Worm (Caenorhabditis elegans) whole organism, mixed stage, embryonic: Measurements from ENCODE around the gene sra-30.

Source experiments
- bed-3 ChIP-seq: fragments of 200-800 bp; sonication (Bioruptor generic); optimal IDR thresholded peaks from 3 replicates; lab custom pipeline; 2018; ENCODE audit warnings: mild to moderate bottlenecking, missing genetic modification characterization, moderate library complexity, missing compliant biosample characterization
- ceh-39 ChIP-seq: fragments of 150-350 bp; optimal IDR thresholded peaks from 2 replicates; lab custom pipeline; 2014; ENCODE audit warnings: missing biosample characterization, missing genetic modification characterization
- ceh-43 ChIP-seq: fragments of 200-800 bp; sonication (Bioruptor generic); optimal IDR thresholded peaks from 2 replicates; lab custom pipeline; 2018; ENCODE audit warnings: mild to moderate bottlenecking, missing genetic modification characterization, moderate library complexity, missing compliant biosample characterization
- ceh-83 ChIP-seq: fragments of 200-800 bp; sonication (Bioruptor generic); optimal IDR thresholded peaks from 2 replicates; lab custom pipeline; 2018; ENCODE audit warnings: mild to moderate bottlenecking, missing genetic modification characterization, missing compliant biosample characterization
- ces-1 ChIP-seq: fragments of 150-350 bp; optimal IDR thresholded peaks from 2 replicates; lab custom pipeline; 2014; ENCODE audit warnings: missing biosample characterization, missing genetic modification reagents, missing genetic modification characterization
- drap-1 ChIP-seq: fragments of 200-800 bp; sonication (Bioruptor generic); optimal IDR thresholded peaks from 3 replicates; lab custom pipeline; 2018; ENCODE audit warnings: mild to moderate bottlenecking, missing genetic modification characterization, missing compliant biosample characterization
- elt-1 ChIP-seq: sonication (generic microtip); optimal IDR thresholded peaks from 2 replicates; lab custom pipeline; 2017; ENCODE audit warnings: missing genetic modification characterization, mild to moderate bottlenecking, missing compliant biosample characterization, antibody characterized with exemption, moderate library complexity, borderline replicate concordance; ENCODE audit not compliant: insufficient read depth
- elt-3 ChIP-seq: fragments of 150-350 bp; optimal IDR thresholded peaks from 2 replicates; lab custom pipeline; 2014; ENCODE audit warnings: missing biosample characterization, missing genetic modification characterization
- flh-1 ChIP-seq: fragments of 200-800 bp; sonication (Bioruptor generic); optimal IDR thresholded peaks from 2 replicates; lab custom pipeline; 2018; ENCODE audit warnings: mild to moderate bottlenecking, missing genetic modification characterization, moderate library complexity, missing compliant biosample characterization
- hlh-1 ChIP-seq: fragments of 150-350 bp; optimal IDR thresholded peaks from 2 replicates; lab custom pipeline; 2014; ENCODE audit warnings: missing biosample characterization, missing genetic modification reagents, missing genetic modification characterization
- lin-13 ChIP-seq: fragments of 150-350 bp; optimal IDR thresholded peaks from 2 replicates; lab custom pipeline; 2014; ENCODE audit warnings: missing biosample characterization, missing genetic modification characterization
- lin-32 ChIP-seq: fragments of 200-800 bp; sonication (Bioruptor generic); optimal IDR thresholded peaks from 2 replicates; lab custom pipeline; 2018; ENCODE audit warnings: mild to moderate bottlenecking, missing genetic modification characterization, missing compliant biosample characterization
- mep-1 ChIP-seq: fragments of 150-350 bp; optimal IDR thresholded peaks from 2 replicates; lab custom pipeline; 2017; ENCODE audit warnings: missing biosample characterization, missing genetic modification reagents, missing genetic modification characterization, inconsistent platforms
- mls-2 ChIP-seq: sonication (generic microtip); optimal IDR thresholded peaks from 2 replicates; lab custom pipeline; 2016; ENCODE audit warnings: mild to moderate bottlenecking, missing genetic modification characterization, moderate library complexity, missing compliant biosample characterization
- nhr-12 ChIP-seq: fragments of 150-350 bp; optimal IDR thresholded peaks from 2 replicates; lab custom pipeline; 2014; ENCODE audit warnings: missing biosample characterization, missing genetic modification characterization
- nhr-237 ChIP-seq: fragments of 150-350 bp; optimal IDR thresholded peaks from 2 replicates; lab custom pipeline; 2014; ENCODE audit warnings: missing biosample characterization, missing genetic modification characterization
- nhr-76 ChIP-seq: sonication (generic microtip); optimal IDR thresholded peaks from 2 replicates; lab custom pipeline; 2017; ENCODE audit warnings: missing biosample characterization, missing genetic modification characterization
- pha-4 ChIP-seq: fragments of 150-350 bp; optimal IDR thresholded peaks from 2 replicates; lab custom pipeline; 2018; ENCODE audit warnings: missing biosample characterization, missing genetic modification reagents, missing genetic modification characterization
- sem-2 ChIP-seq: fragments of 200-800 bp; sonication (Bioruptor generic); optimal IDR thresholded peaks from 2 replicates; lab custom pipeline; 2018; ENCODE audit warnings: mild to moderate bottlenecking, missing genetic modification characterization, missing compliant biosample characterization
- snpc-4 ChIP-seq: fragments of 150-350 bp; optimal IDR thresholded peaks from 2 replicates; lab custom pipeline; 2014; ENCODE audit warnings: missing biosample characterization, missing genetic modification characterization
- tbx-8 ChIP-seq: fragments of 200-800 bp; sonication (Bioruptor generic); optimal IDR thresholded peaks from 2 replicates; lab custom pipeline; 2018; ENCODE audit warnings: mild to moderate bottlenecking, missing genetic modification characterization, moderate library complexity, missing compliant biosample characterization
- unc-39 ChIP-seq: fragments of 150-350 bp; optimal IDR thresholded peaks from 2 replicates; lab custom pipeline; 2014; ENCODE audit warnings: missing biosample characterization, missing genetic modification characterization
- unc-62 ChIP-seq: fragments of 150-350 bp; optimal IDR thresholded peaks from 2 replicates; lab custom pipeline; 2014; ENCODE audit warnings: missing biosample characterization, missing genetic modification reagents, missing genetic modification characterization
- zip-8 ChIP-seq: fragments of 150-350 bp; optimal IDR thresholded peaks from 2 replicates; lab custom pipeline; 2014; ENCODE audit warnings: missing biosample characterization, missing genetic modification characterization
- ztf-11 ChIP-seq: fragments of 150-350 bp; optimal IDR thresholded peaks from 2 replicates; lab custom pipeline; 2014; ENCODE audit warnings: missing biosample characterization, missing genetic modification characterization

Gene sra-30

DNA sequence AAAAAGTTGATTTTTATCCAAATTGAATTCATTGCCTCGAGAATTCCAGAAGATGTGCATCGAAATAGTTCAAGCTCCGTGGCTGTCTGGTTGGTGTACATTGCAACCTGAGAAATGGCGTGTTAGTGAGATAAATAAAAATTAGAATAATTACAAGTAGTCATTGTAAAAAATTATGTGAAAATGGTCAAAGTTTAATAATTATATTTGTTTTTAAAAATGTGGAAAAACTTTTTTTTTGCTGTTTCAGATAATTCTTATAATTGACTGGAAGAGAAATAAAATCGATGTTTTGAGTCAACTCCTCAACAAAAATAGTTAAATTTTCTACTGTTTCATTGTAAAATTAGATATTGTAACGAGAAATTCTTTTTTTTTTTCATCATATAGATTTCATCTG, at the start of gene sra-30:
sra-30 (minus strand) TSS at position 101 of the 400 bp plus-strand sequence.
- TF ChIP-seq ztf-11 (tag; lab: Kevin White, UChicago) (no peak), ceh-39 (no peak), mls-2 (tag; lab: Kevin White, UChicago) (no peak), tbx-8 (GFP tag; lab: Kevin White, UChicago) (no peak), ceh-83 (GFP tag; lab: Kevin White, UChicago) (no peak), zip-8 (tag; lab: Kevin White, UChicago) (no peak), unc-39 (tag; lab: Kevin White, UChicago) (no peak), nhr-237 (tag; lab: Kevin White, UChicago) (no peak), snpc-4 (tag; lab: Kevin White, UChicago) (no peak), lin-32 (GFP tag; lab: Kevin White, UChicago) (no peak), nhr-12 (tag; lab: Kevin White, UChicago) (no peak), ceh-43 (GFP tag; lab: Kevin White, UChicago) (no peak), ces-1 (GFP tag; lab: Kevin White, UChicago) (no peak), mep-1 (tag; lab: Kevin White, UChicago) (no peak)

DNA sequence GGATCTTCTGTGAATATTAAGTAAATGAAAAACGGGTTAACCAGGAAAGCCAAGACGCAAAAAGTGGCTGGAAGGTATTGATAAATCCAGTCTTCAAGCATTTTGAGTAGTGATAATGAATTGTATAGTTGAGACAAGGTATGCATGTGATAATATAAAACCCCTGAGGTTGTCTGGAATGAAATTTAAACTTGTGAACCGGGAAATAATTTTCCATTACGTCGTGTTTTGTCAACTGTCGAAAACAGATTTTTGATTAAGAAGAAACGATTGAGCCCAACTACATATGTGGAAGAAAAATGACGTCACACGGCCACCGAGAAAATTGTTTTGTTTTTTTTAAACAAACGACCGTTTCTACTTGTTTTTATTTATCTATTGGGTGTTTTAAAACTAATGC, 49.3 kb upstream of the sra-30 start, which contains the start of gene srj-42:
srj-42 (minus strand) TSS at position 101 of the 400 bp plus-strand sequence.
- TF ChIP-seq bed-3 (GFP tag; lab: Kevin White, UChicago): no peak
- no peak for TF ChIP-seq elt-3 (tag; lab: Kevin White, UChicago)
- no peak for TF ChIP-seq hlh-1
- no peak for TF ChIP-seq ceh-83 (GFP tag; lab: Kevin White, UChicago)

DNA sequence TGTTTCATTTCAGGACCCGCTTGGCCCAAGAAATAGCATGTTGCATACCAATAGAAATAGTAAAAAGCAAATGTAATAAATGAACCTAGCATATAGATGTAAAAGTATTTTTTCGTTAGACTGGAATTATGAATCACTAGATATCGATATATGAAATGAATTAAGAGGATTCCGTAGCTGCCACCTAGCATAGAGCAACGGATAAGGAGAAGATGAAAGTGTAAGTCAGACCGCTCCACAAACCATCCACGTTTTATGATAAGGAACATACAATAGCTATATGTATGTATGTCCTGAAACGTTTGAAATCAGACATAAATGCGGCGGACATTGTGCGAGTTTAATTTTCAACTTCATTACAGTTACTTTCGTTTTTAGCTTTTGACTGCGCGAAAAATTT, 48.3 kb upstream of the sra-30 start:
- TF ChIP-seq elt-3 (tag; lab: Kevin White, UChicago) (no peak), bed-3 (GFP tag; lab: Kevin White, UChicago) (no peak), lin-13 (tag; lab: Kevin White, UChicago) (no peak), nhr-12 (tag; lab: Kevin White, UChicago) (no peak), flh-1 (GFP tag; lab: Kevin White, UChicago) (no peak), hlh-1 (no peak), unc-62 (GFP tag; lab: Kevin White, UChicago) (no peak), mls-2 (tag; lab: Kevin White, UChicago) (no peak), sem-2 (GFP tag; lab: Kevin White, UChicago) (no peak), ces-1 (GFP tag; lab: Kevin White, UChicago) (no peak), drap-1 (GFP tag; lab: Kevin White, UChicago) (no peak), nhr-76 (tag; lab: Kevin White, UChicago) (no peak), snpc-4 (tag; lab: Kevin White, UChicago) (no peak), nhr-237 (tag; lab: Kevin White, UChicago) (no peak), elt-1 (no peak)

DNA sequence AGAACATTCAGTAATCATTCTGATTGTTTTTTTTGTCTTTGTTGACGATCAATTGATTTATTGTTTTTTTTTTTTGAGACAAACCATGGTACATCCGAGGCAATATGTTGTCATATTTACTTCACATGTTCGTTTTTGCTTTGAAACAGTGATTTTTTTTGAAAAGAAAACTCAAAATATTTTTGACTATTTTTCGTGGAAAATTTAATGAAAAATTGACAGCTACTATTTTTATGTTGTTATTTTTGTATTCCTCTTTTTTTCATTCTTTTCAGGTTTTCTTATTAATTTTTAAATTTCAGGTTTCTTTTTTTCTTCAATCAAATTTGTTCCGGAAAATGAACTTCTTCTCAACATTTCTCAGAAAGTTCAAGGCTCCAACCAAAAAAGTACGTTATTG, 42.8 kb upstream of the sra-30 start, which contains the start of gene Y73F8A.36:
Y73F8A.36 (plus strand) TSS at position 301 of the 400 bp plus-strand sequence.
- TF ChIP-seq hlh-1 (no peak), tbx-8 (GFP tag; lab: Kevin White, UChicago) (no peak)

DNA sequence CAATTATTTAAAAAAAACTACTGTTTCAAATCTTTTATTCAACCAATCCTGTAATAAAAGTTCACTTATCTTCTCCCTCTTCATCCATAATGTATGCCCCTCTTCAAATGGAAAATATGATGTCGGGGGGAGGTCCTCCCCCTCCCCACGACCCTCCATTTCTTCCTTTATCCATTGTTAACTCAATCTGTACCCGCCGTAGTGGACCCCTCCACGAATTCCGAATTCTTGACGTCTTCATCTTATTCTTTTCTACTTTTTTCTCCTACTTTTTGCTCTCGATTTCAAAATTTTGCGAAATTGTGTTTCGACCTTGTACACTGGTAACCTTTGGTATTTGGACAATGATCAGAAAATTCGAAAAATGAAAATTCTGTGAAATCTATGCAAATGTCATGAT, 33.0 kb upstream of the sra-30 start, which contains the start of gene lgc-52:
lgc-52 (plus strand) TSS at position 268 of the 400 bp plus-strand sequence.
- peak; percentile 62 for TF ChIP-seq ces-1 (GFP tag; lab: Kevin White, UChicago)
- no peak for TF ChIP-seq lin-32 (GFP tag; lab: Kevin White, UChicago)
- no peak for TF ChIP-seq nhr-237 (tag; lab: Kevin White, UChicago)

DNA sequence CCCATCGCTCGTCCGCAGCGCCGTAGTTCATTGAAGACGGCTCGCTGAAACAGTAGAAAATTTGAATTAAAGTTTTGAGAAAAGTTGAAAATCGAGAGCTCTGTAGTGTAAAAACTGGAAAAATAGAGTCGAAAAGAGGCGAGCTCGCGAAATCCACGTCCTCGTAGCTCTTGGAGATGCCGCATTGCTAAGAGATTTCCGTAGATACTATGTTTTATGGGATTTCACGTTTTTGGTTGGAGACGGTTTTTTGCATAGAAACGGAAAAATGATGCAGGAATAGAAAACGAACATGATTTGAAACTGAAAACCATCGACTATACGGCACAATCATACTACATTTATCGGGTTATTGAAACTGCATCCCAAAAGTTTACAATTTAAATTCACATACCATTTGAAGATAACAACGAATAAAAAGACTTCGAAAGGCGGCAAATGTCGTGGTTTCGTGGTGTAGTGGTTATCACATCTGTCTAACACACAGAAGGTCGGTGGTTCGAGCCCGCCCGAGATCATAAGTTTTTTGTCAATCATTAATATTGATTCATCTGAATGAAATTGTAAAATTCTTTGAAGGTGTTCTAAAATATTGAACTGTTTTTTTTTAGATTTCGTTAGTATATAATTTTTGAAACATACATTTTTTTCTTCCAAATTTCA, 32.3 kb upstream of the sra-30 start, which contains the start of gene pkd-2:
pkd-2 (minus strand) TSS at position 51 of the 663 bp plus-strand sequence.
- TF ChIP-seq unc-39 (tag; lab: Kevin White, UChicago) (no peak), nhr-12 (tag; lab: Kevin White, UChicago) (no peak), hlh-1 (no peak), pha-4 (tag; lab: Kevin White, UChicago) (no peak), elt-3 (tag; lab: Kevin White, UChicago) (no peak), lin-32 (GFP tag; lab: Kevin White, UChicago) (no peak), lin-13 (tag; lab: Kevin White, UChicago) (no peak), nhr-237 (tag; lab: Kevin White, UChicago) (no peak), snpc-4 (tag; lab: Kevin White, UChicago) (no peak)
